Worm (Caenorhabditis elegans) whole organism, late embryonic: ENCODE results near the gene Y55F3BR.11.

ENCODE experiments used
- Y22D7AL.16 ChIP-seq: sonication (generic microtip); optimal IDR thresholded peaks from 2 replicates; lab custom pipeline; 2016; ENCODE audit warnings: missing genetic modification characterization, missing compliant biosample characterization
- ama-1 ChIP-seq: fragments of 150-350 bp; optimal IDR thresholded peaks from 2 replicates; lab custom pipeline; 2014
- ceh-24 ChIP-seq: sonication (generic microtip); optimal IDR thresholded peaks from 2 replicates; lab custom pipeline; 2016; ENCODE audit warnings: mild to moderate bottlenecking, missing genetic modification characterization, missing compliant biosample characterization
- ceh-31 ChIP-seq: sonication (generic microtip); optimal IDR thresholded peaks from 2 replicates; lab custom pipeline; 2016; ENCODE audit warnings: missing genetic modification characterization, missing compliant biosample characterization
- ceh-34 ChIP-seq: sonication (generic microtip); optimal IDR thresholded peaks from 2 replicates; lab custom pipeline; 2016; ENCODE audit warnings: mild to moderate bottlenecking, missing genetic modification characterization, missing compliant biosample characterization
- fkh-10 ChIP-seq: fragments of 150-350 bp; optimal IDR thresholded peaks from 2 replicates; lab custom pipeline; 2014; ENCODE audit warnings: missing biosample characterization, missing genetic modification reagents, missing genetic modification characterization
- fkh-6 ChIP-seq: sonication (generic microtip); optimal IDR thresholded peaks from 2 replicates; lab custom pipeline; 2016; ENCODE audit warnings: missing genetic modification characterization, missing compliant biosample characterization
- pag-3 ChIP-seq: sonication (generic microtip); optimal IDR thresholded peaks from 2 replicates; lab custom pipeline; 2016; ENCODE audit warnings: missing compliant biosample characterization, missing genetic modification characterization, borderline replicate concordance
- pha-4 ChIP-seq: fragments of 150-350 bp; optimal IDR thresholded peaks from 2 replicates; lab custom pipeline; 2018; ENCODE audit warnings: missing biosample characterization, missing genetic modification reagents, missing genetic modification characterization
- unc-3 ChIP-seq, 2 experiments: fragments of 200-800 bp in 1 of 2; sonication (Bioruptor generic) in 1 of 2; sonication (generic microtip) in 1 of 2; conservative IDR thresholded peaks in 1 of 2; optimal IDR thresholded peaks in 1 of 2; 2 replicates each; pipeline versions ENCODE4 v1.3.6 to Lab custom; 2016 to 2022; ENCODE audit warnings: missing compliant biosample characterization in 2 of 2, missing genetic modification characterization in 2 of 2, missing genetic modification reagents in 1 of 2
- unc-55 ChIP-seq: sonication (generic microtip); optimal IDR thresholded peaks from 2 replicates; lab custom pipeline; 2017; ENCODE audit warnings: missing biosample characterization, missing genetic modification reagents, missing genetic modification characterization

DNA sequence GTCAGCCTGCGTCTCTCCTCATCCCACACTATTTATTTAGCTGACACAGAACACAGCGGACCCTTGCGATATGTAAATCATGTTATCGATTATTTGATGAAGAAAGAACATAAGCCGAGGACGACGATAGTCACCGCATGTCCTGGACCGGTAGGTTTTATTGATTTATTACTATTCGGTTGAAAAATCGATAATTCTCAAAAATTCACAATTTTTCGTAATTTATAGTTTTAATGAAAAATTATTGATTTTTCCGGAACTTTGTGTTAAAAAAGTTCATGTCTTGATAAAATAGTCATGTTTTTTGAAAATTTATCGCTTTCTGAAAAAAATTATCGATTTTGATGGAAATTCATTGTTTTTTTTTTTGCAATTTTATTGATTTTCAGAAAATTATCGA lies 6.8 kb upstream of the Y55F3BR.11 start:
- TF ChIP-seq ceh-34 (tag; lab: Kevin White, UChicago): no peak
- TF ChIP-seq unc-55 (GFP tag; lab: Kevin White, UChicago): no peak
- TF ChIP-seq ceh-24 (tag; lab: Kevin White, UChicago): no peak
- no peak for TF ChIP-seq Y22D7AL.16 (tag; lab: Kevin White, UChicago)
- TF ChIP-seq unc-3 (GFP tag; conservative IDR thresholded peaks at IDR 0.05; lab: Robert Waterston, UW): no peak
- no peak for TF ChIP-seq unc-3 (tag; optimal IDR thresholded peaks at IDR 0.05; lab: Kevin White, UChicago)
- no peak for TF ChIP-seq pha-4
- TF ChIP-seq fkh-6 (tag; lab: Kevin White, UChicago): no peak
- TF ChIP-seq ama-1: no peak
- no peak for TF ChIP-seq ceh-31 (tag; lab: Kevin White, UChicago)
- no peak for TF ChIP-seq fkh-10 (GFP tag; lab: Kevin White, UChicago)
- TF ChIP-seq pag-3: no peak
